Worm (Caenorhabditis elegans) whole organism, L1 larva: ENCODE data around the gene C18H2.5.

Experiments used
- F16B12.6 ChIP-seq: fragments of 150-350 bp; optimal IDR thresholded peaks from 2 replicates; lab custom pipeline; 2014; ENCODE audit warnings: missing biosample characterization, missing genetic modification characterization
- Y116A8C.19 ChIP-seq: sonication (generic microtip); optimal IDR thresholded peaks from 2 replicates; lab custom pipeline; 2016; ENCODE audit warnings: missing compliant biosample characterization, missing genetic modification characterization, borderline replicate concordance
- blmp-1 ChIP-seq: fragments of 150-350 bp; optimal IDR thresholded peaks from 2 replicates; lab custom pipeline; 2014; ENCODE audit warnings: missing biosample characterization, missing genetic modification characterization
- ceh-82 ChIP-seq, 3 experiments: fragments of 150-350 bp in 1 of 3; sonication (generic microtip) in 2 of 3; optimal IDR thresholded peaks; 2 replicates each; lab custom pipeline; 2014 to 2017; ENCODE audit warnings: missing biosample characterization in 3 of 3, missing genetic modification characterization in 3 of 3
- ceh-90 ChIP-seq: sonication (generic microtip); optimal IDR thresholded peaks from 2 replicates; lab custom pipeline; 2016; ENCODE audit warnings: missing genetic modification characterization, missing compliant biosample characterization
- dpl-1 ChIP-seq, 3 experiments: fragments of 150-350 bp in 2 of 3; sonication (generic microtip) in 1 of 3; optimal IDR thresholded peaks; 2 replicates each; lab custom pipeline; 2014 to 2017; ENCODE audit warnings: missing biosample characterization in 3 of 3, missing genetic modification characterization in 3 of 3, missing genetic modification reagents in 3 of 3
- dsc-1 ChIP-seq: sonication (generic microtip); optimal IDR thresholded peaks from 2 replicates; lab custom pipeline; 2016; ENCODE audit warnings: mild to moderate bottlenecking, missing genetic modification characterization, missing compliant biosample characterization
- efl-1 ChIP-seq, 4 experiments: fragments of 150-350 bp; optimal IDR thresholded peaks in 3 of 4; peaks in 1 of 4; 1 replicate in 1 of 4; 2 replicates in 3 of 4; lab custom pipeline; 2014; ENCODE audit warnings: missing biosample characterization in 2 of 4, missing genetic modification characterization in 2 of 4, missing genetic modification reagents in 2 of 4
- efl-3 ChIP-seq: fragments of 200-800 bp; sonication (Bioruptor generic); optimal IDR thresholded peaks from 2 replicates; lab custom pipeline; 2018; ENCODE audit warnings: mild to moderate bottlenecking, missing genetic modification characterization, missing compliant biosample characterization
- egl-27 ChIP-seq, 2 experiments: fragments of 150-350 bp in 1 of 2; sonication (generic microtip); optimal IDR thresholded peaks; 3 replicates each; lab custom pipeline; 2017 to 2018; ENCODE audit warnings: missing biosample characterization in 2 of 2, missing genetic modification characterization in 2 of 2, missing genetic modification reagents in 2 of 2
- elt-3 ChIP-seq, 6 experiments: fragments of 150-350 bp in 1 of 6; sonication (generic microtip); optimal IDR thresholded peaks; 2 replicates each; lab custom pipeline; 2017 to 2018; ENCODE audit warnings: missing biosample characterization in 6 of 6, missing genetic modification characterization in 6 of 6, inconsistent platforms in 1 of 6
- ets-5 ChIP-seq: fragments of 200-800 bp; sonication (Bioruptor generic); IDR thresholded peaks from 2 replicates; pipeline ENCODE4 v1.3.6; 2022; ENCODE audit warnings: missing genetic modification characterization, missing compliant biosample characterization
- fkh-8 ChIP-seq: sonication (generic microtip); optimal IDR thresholded peaks from 2 replicates; lab custom pipeline; 2016; ENCODE audit warnings: mild to moderate bottlenecking, missing genetic modification characterization, missing compliant biosample characterization
- hlh-4 ChIP-seq: sonication (generic microtip); optimal IDR thresholded peaks from 2 replicates; lab custom pipeline; 2016; ENCODE audit warnings: mild to moderate bottlenecking, missing genetic modification characterization, missing compliant biosample characterization
- lin-13 ChIP-seq: fragments of 150-350 bp; optimal IDR thresholded peaks from 2 replicates; lab custom pipeline; 2014; ENCODE audit warnings: missing biosample characterization, missing genetic modification reagents, missing genetic modification characterization
- lin-14 ChIP-seq: fragments of 200-800 bp; sonication (Bioruptor generic); optimal IDR thresholded peaks from 2 replicates; lab custom pipeline; 2018; ENCODE audit warnings: mild to moderate bottlenecking, missing genetic modification characterization, moderate library complexity, missing compliant biosample characterization
- lin-15B ChIP-seq: fragments of 150-350 bp; sonication (generic microtip); optimal IDR thresholded peaks from 3 replicates; lab custom pipeline; 2014; ENCODE audit warnings: missing biosample characterization, missing genetic modification characterization
- lin-35 ChIP-seq, 2 experiments: fragments of 150-350 bp; optimal IDR thresholded peaks; 2 replicates each; lab custom pipeline; 2014; ENCODE audit warnings: missing biosample characterization in 2 of 2, missing genetic modification characterization in 2 of 2, missing genetic modification reagents in 2 of 2
- lin-39 ChIP-seq: fragments of 150-350 bp; optimal IDR thresholded peaks from 2 replicates; lab custom pipeline; 2014; ENCODE audit warnings: missing biosample characterization, missing genetic modification reagents, missing genetic modification characterization
- lsy-2 ChIP-seq, 2 experiments: fragments of 150-350 bp; optimal IDR thresholded peaks; 2 replicates each; lab custom pipeline; 2014; ENCODE audit warnings: missing biosample characterization in 2 of 2, missing genetic modification characterization in 2 of 2
- mab-9 ChIP-seq: fragments of 200-800 bp; sonication (Bioruptor generic); IDR thresholded peaks from 2 replicates; pipeline ENCODE4 v1.3.6; 2022; ENCODE audit warnings: missing genetic modification reagents, missing genetic modification characterization, missing compliant biosample characterization
- mdl-1 ChIP-seq, 2 experiments: fragments of 150-350 bp; optimal IDR thresholded peaks; 2 replicates each; lab custom pipeline; 2014 to 2017; ENCODE audit warnings: missing biosample characterization in 2 of 2, missing genetic modification characterization in 2 of 2, inconsistent platforms in 1 of 2
- mep-1 ChIP-seq: fragments of 150-350 bp; optimal IDR thresholded peaks from 2 replicates; lab custom pipeline; 2014; ENCODE audit warnings: missing biosample characterization, missing genetic modification characterization
- nhr-11 ChIP-seq: fragments of 150-350 bp; optimal IDR thresholded peaks from 2 replicates; lab custom pipeline; 2014; ENCODE audit warnings: missing biosample characterization, missing genetic modification characterization
- nhr-12 ChIP-seq: sonication (generic microtip); optimal IDR thresholded peaks from 2 replicates; lab custom pipeline; 2017; ENCODE audit warnings: missing biosample characterization, missing genetic modification characterization
- nhr-20 ChIP-seq: sonication (generic microtip); optimal IDR thresholded peaks from 2 replicates; lab custom pipeline; 2016; ENCODE audit warnings: mild to moderate bottlenecking, missing genetic modification characterization, missing compliant biosample characterization
- nhr-47 ChIP-seq: sonication (generic microtip); optimal IDR thresholded peaks from 2 replicates; lab custom pipeline; 2016; ENCODE audit warnings: mild to moderate bottlenecking, missing genetic modification characterization, moderate library complexity, missing compliant biosample characterization
- nhr-71 ChIP-seq: sonication (generic microtip); optimal IDR thresholded peaks from 2 replicates; lab custom pipeline; 2016; ENCODE audit warnings: mild to moderate bottlenecking, missing genetic modification characterization, moderate library complexity, missing compliant biosample characterization
- nhr-76 ChIP-seq: sonication (generic microtip); optimal IDR thresholded peaks from 2 replicates; lab custom pipeline; 2017; ENCODE audit warnings: missing biosample characterization, missing genetic modification characterization
- nhr-77 ChIP-seq: fragments of 150-350 bp; optimal IDR thresholded peaks from 2 replicates; lab custom pipeline; 2014; ENCODE audit warnings: missing biosample characterization, missing genetic modification characterization
- nhr-84 ChIP-seq: sonication (generic microtip); optimal IDR thresholded peaks from 2 replicates; lab custom pipeline; 2017; ENCODE audit warnings: missing biosample characterization, missing genetic modification characterization
- pag-3 ChIP-seq: sonication (generic microtip); optimal IDR thresholded peaks from 2 replicates; lab custom pipeline; 2017; ENCODE audit warnings: missing genetic modification characterization, mild to moderate bottlenecking, missing compliant biosample characterization, antibody characterized with exemption, borderline replicate concordance; ENCODE audit not compliant: insufficient read depth
- rnt-1 ChIP-seq: sonication (generic microtip); optimal IDR thresholded peaks from 2 replicates; lab custom pipeline; 2016; ENCODE audit warnings: mild to moderate bottlenecking, missing genetic modification characterization, moderate library complexity, missing compliant biosample characterization
- skn-1 ChIP-seq: fragments of 150-350 bp; optimal IDR thresholded peaks from 2 replicates; lab custom pipeline; 2014; ENCODE audit warnings: missing biosample characterization, missing genetic modification characterization
- snpc-4 ChIP-seq: fragments of 150-350 bp; optimal IDR thresholded peaks from 2 replicates; lab custom pipeline; 2014; ENCODE audit warnings: missing biosample characterization, missing genetic modification characterization
- snu-23 ChIP-seq: sonication (generic microtip); optimal IDR thresholded peaks from 2 replicates; lab custom pipeline; 2016; ENCODE audit warnings: missing genetic modification characterization, missing compliant biosample characterization
- sptf-1 ChIP-seq: fragments of 150-350 bp; optimal IDR thresholded peaks from 2 replicates; lab custom pipeline; 2014; ENCODE audit warnings: missing biosample characterization, missing genetic modification characterization
- sup-37 ChIP-seq: fragments of 200-800 bp; sonication (Bioruptor generic); optimal IDR thresholded peaks from 2 replicates; lab custom pipeline; 2018; ENCODE audit warnings: mild to moderate bottlenecking, missing genetic modification characterization, missing compliant biosample characterization
- swsn-7 ChIP-seq: sonication (generic microtip); optimal IDR thresholded peaks from 2 replicates; lab custom pipeline; 2016; ENCODE audit warnings: missing genetic modification characterization, missing compliant biosample characterization
- tbx-2 ChIP-seq: sonication (generic microtip); optimal IDR thresholded peaks from 2 replicates; lab custom pipeline; 2016; ENCODE audit warnings: missing genetic modification characterization, missing compliant biosample characterization
- unc-62 ChIP-seq: fragments of 150-350 bp; optimal IDR thresholded peaks from 2 replicates; lab custom pipeline; 2014; ENCODE audit warnings: missing biosample characterization, missing genetic modification reagents, missing genetic modification characterization
- unc-86 ChIP-seq: sonication (generic microtip); optimal IDR thresholded peaks from 2 replicates; lab custom pipeline; 2016; ENCODE audit warnings: missing genetic modification characterization, missing compliant biosample characterization
- xbp-1 ChIP-seq: sonication (generic microtip); optimal IDR thresholded peaks from 2 replicates; lab custom pipeline; 2016; ENCODE audit warnings: missing genetic modification characterization, missing compliant biosample characterization
- zip-4 ChIP-seq: fragments of 200-800 bp; sonication (Bioruptor generic); optimal IDR thresholded peaks from 2 replicates; lab custom pipeline; 2018; ENCODE audit warnings: mild to moderate bottlenecking, missing genetic modification characterization, moderate library complexity, missing compliant biosample characterization
- ztf-11 ChIP-seq, 2 experiments: sonication (generic microtip); optimal IDR thresholded peaks; 2 replicates each; lab custom pipeline; 2016 to 2017; ENCODE audit warnings: missing genetic modification characterization in 2 of 2, missing biosample characterization in 1 of 2, missing compliant biosample characterization in 1 of 2
- ztf-4 ChIP-seq: fragments of 150-350 bp; optimal IDR thresholded peaks from 2 replicates; lab custom pipeline; 2014; ENCODE audit warnings: missing biosample characterization, missing genetic modification characterization

The C18H2.5 gene

ce11 chrIII:7711908-7712359 lies 17.8 kb upstream of the C18H2.5 start, which contains the start of gene C03B8.3 (continued):
- TF ChIP-seq dpl-1 (GFP tag; optimal IDR thresholded peaks at IDR 0.05; lab: Kevin White, UChicago) (peak in 2 of 3 experiments; percentile 34 to 63), dsc-1 (tag; lab: Kevin White, UChicago) (no peak), F16B12.6 (tag; lab: Kevin White, UChicago) (peak; percentile 63), snu-23 (GFP tag; lab: Kevin White, UChicago) (peak; percentile 15), lsy-2 (tag; optimal IDR thresholded peaks at IDR 0.05; lab: Kevin White, UChicago) (peak; percentile 28 to 34), ets-5 (GFP tag; lab: Robert Waterston, UW) (no peak), tbx-2 (peak; percentile 18), Y116A8C.19 (tag; lab: Kevin White, UChicago) (no peak)
- TF ChIP-seq, all 84 proteins: peak for 17

DNA sequence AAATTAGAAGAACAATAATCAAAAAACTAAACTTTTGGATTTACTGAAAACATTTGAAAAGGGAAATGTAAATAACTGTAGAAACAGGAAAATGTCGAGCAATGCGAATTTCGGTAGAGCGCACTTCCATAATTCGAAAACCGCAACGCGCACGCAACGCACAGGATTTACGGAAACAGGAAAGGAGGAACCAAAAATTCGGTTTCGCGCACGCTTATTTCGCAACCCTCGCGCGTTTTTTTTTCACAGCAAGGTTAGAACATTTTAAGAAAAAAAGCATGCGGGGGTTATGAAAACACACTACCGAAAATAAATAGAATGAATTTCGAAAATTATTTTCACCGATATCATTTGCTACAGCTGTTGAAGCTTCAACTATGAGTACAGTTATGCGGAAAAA lies 17.3 kb upstream of the C18H2.5 start:
- TF ChIP-seq Y116A8C.19 (tag; lab: Kevin White, UChicago): no peak
- TF ChIP-seq efl-1 (optimal IDR thresholded peaks at IDR 0.05; lab: Kevin White, UChicago): no peak
- TF ChIP-seq efl-1 (GFP tag; optimal IDR thresholded peaks at IDR 0.05 in 1 of 2; lab: Kevin White, UChicago): peak in 1 of 2 experiments; percentile 5
- no peak for TF ChIP-seq sptf-1 (tag; lab: Kevin White, UChicago)

- peak; percentile 81 for TF ChIP-seq blmp-1
- peak; percentile 57 for TF ChIP-seq snu-23 (GFP tag; lab: Kevin White, UChicago)
- TF ChIP-seq mep-1 (tag; lab: Kevin White, UChicago): peak; percentile 69
- no peak for TF ChIP-seq nhr-76
- TF ChIP-seq mab-9 (GFP tag; lab: Robert Waterston, UW): no peak
- TF ChIP-seq efl-3 (GFP tag; lab: Kevin White, UChicago): no peak
- TF ChIP-seq ztf-4 (tag; lab: Kevin White, UChicago): no peak
- TF ChIP-seq nhr-47 (tag; lab: Kevin White, UChicago): peak; percentile 48
- no peak for TF ChIP-seq nhr-11 (tag; lab: Kevin White, UChicago)
- no peak for TF ChIP-seq nhr-84 (tag; lab: Kevin White, UChicago)
- TF ChIP-seq nhr-77 (tag; lab: Kevin White, UChicago): no peak
- no peak for TF ChIP-seq ztf-11 (tag; optimal IDR thresholded peaks at IDR 0.05; lab: Kevin White, UChicago)
- peak; percentile 56 to 67 for TF ChIP-seq lin-35 (GFP tag; optimal IDR thresholded peaks at IDR 0.05; lab: Kevin White, UChicago)
- TF ChIP-seq sup-37 (GFP tag; lab: Kevin White, UChicago): no peak
- peak; percentile 86 for TF ChIP-seq lin-13
- peak; percentile 75 for TF ChIP-seq lin-14 (GFP tag; lab: Kevin White, UChicago)
- TF ChIP-seq snpc-4 (tag; lab: Kevin White, UChicago): no peak
- no peak for TF ChIP-seq ets-5 (GFP tag; lab: Robert Waterston, UW)
- peak; percentile 42 for TF ChIP-seq swsn-7 (tag; lab: Kevin White, UChicago)
- TF ChIP-seq hlh-4 (tag; lab: Kevin White, UChicago): no peak
- peak; percentile 53 to 56 for TF ChIP-seq lsy-2 (tag; optimal IDR thresholded peaks at IDR 0.05; lab: Kevin White, UChicago)
- TF ChIP-seq lin-15B (tag; lab: Kevin White, UChicago): peak; percentile 35
- peak; percentile 44 for TF ChIP-seq fkh-8
- TF ChIP-seq tbx-2: peak; percentile 16
- TF ChIP-seq unc-86 (tag; lab: Kevin White, UChicago): no peak
- peak; percentile 46 for TF ChIP-seq rnt-1 (tag; lab: Kevin White, UChicago)
- peak; percentile 30 for TF ChIP-seq dsc-1 (tag; lab: Kevin White, UChicago)
- peak; percentile 32 for TF ChIP-seq xbp-1
- no peak for TF ChIP-seq pag-3
- TF ChIP-seq nhr-71: peak; percentile 50
- TF ChIP-seq egl-27 (tag; optimal IDR thresholded peaks at IDR 0.05; lab: Kevin White, UChicago): no peak
- peak; percentile 79 for TF ChIP-seq F16B12.6 (tag; lab: Kevin White, UChicago)
- TF ChIP-seq nhr-12 (tag; lab: Kevin White, UChicago): no peak
- no peak for TF ChIP-seq skn-1 (tag; lab: Kevin White, UChicago)
- TF ChIP-seq zip-4: no peak
- peak; percentile 17 for TF ChIP-seq nhr-20 (tag; lab: Kevin White, UChicago)
- no peak for TF ChIP-seq lin-39 (tag; lab: Kevin White, UChicago)
- peak in 1 of 3 experiments; percentile 56 for TF ChIP-seq ceh-82 (tag; optimal IDR thresholded peaks at IDR 0.05; lab: Kevin White, UChicago)
- TF ChIP-seq ceh-90 (tag; lab: Kevin White, UChicago): no peak
- TF ChIP-seq elt-3 (tag; optimal IDR thresholded peaks at IDR 0.05; lab: Kevin White, UChicago): no peak
- peak; percentile 33 to 36 for TF ChIP-seq efl-1 (optimal IDR thresholded peaks at IDR 0.05; lab: Kevin White, UChicago)
- peak; percentile 46 to 83 for TF ChIP-seq efl-1 (GFP tag; optimal IDR thresholded peaks at IDR 0.05 in 1 of 2; lab: Kevin White, UChicago)
- TF ChIP-seq mdl-1 (tag; optimal IDR thresholded peaks at IDR 0.05; lab: Kevin White, UChicago): peak in 1 of 2 experiments; percentile 29
- no peak for TF ChIP-seq unc-62 (GFP tag; lab: Kevin White, UChicago)
Observed at ce11 chrIII:7710943-7711342, 16.8 kb upstream of the C18H2.5 start.
